Worm (Caenorhabditis elegans) whole organism, L4 larva: Measurements from ENCODE around the gene C03H5.7.

Experiments used
- R02D3.7 ChIP-seq: fragments of 150-350 bp; sonication (generic microtip); optimal IDR thresholded peaks from 3 replicates; lab custom pipeline; 2014; ENCODE audit warnings: missing biosample characterization, missing genetic modification characterization
- ZK337.2 ChIP-seq: fragments of 200-800 bp; sonication (Bioruptor generic); IDR thresholded peaks from 2 replicates; pipeline ENCODE4 v1.3.6; 2022; ENCODE audit warnings: missing genetic modification reagents, missing genetic modification characterization, missing compliant biosample characterization
- ZK546.5 ChIP-seq, 2 experiments: sonication (generic microtip); optimal IDR thresholded peaks; 2 replicates each; lab custom pipeline; 2017; ENCODE audit warnings: missing biosample characterization in 2 of 2, missing genetic modification characterization in 2 of 2
- aly-2 ChIP-seq: sonication (generic microtip); optimal IDR thresholded peaks from 2 replicates; lab custom pipeline; 2018; ENCODE audit warnings: missing biosample characterization, missing genetic modification characterization
- daf-8 ChIP-seq: fragments of 200-800 bp; sonication (Bioruptor generic); IDR thresholded peaks from 2 replicates; pipeline ENCODE4 v1.3.6; 2022; ENCODE audit warnings: missing genetic modification characterization, missing compliant biosample characterization
- fos-1 ChIP-seq: fragments of 150-350 bp; optimal IDR thresholded peaks from 2 replicates; lab custom pipeline; 2014; ENCODE audit warnings: missing biosample characterization, missing genetic modification characterization
- lsy-2 ChIP-seq, 2 experiments: fragments of 150-350 bp in 1 of 2; sonication (generic microtip) in 1 of 2; optimal IDR thresholded peaks; 2 replicates each; lab custom pipeline; 2014 to 2017; ENCODE audit warnings: missing biosample characterization in 2 of 2, missing genetic modification characterization in 2 of 2
- nhr-77 ChIP-seq: fragments of 150-350 bp; optimal IDR thresholded peaks from 2 replicates; lab custom pipeline; 2014; ENCODE audit warnings: missing biosample characterization, missing genetic modification characterization
- sdz-12 ChIP-seq: fragments of 200-800 bp; sonication (Bioruptor generic); optimal IDR thresholded peaks from 2 replicates; lab custom pipeline; 2018; ENCODE audit warnings: mild to moderate bottlenecking, missing genetic modification characterization, missing compliant biosample characterization
- snpc-4 ChIP-seq: fragments of 150-350 bp; optimal IDR thresholded peaks from 2 replicates; lab custom pipeline; 2014; ENCODE audit warnings: missing biosample characterization, missing genetic modification characterization
- spr-3 ChIP-seq: fragments of 200-800 bp; sonication (Bioruptor generic); optimal IDR thresholded peaks from 2 replicates; lab custom pipeline; 2018; ENCODE audit warnings: mild to moderate bottlenecking, missing genetic modification characterization, missing compliant biosample characterization
- unc-62 ChIP-seq, 3 experiments: fragments of 150-350 bp in 1 of 3; sonication (generic microtip); optimal IDR thresholded peaks in 2 of 3; peaks in 1 of 3; 1 replicate in 1 of 3; 2 replicates in 2 of 3; lab custom pipeline; 2014 to 2017; ENCODE audit warnings: missing biosample characterization in 3 of 3, missing genetic modification characterization in 3 of 3, missing genetic modification reagents in 3 of 3, missing genotype in 1 of 3
- zag-1 ChIP-seq: fragments of 150-350 bp; optimal IDR thresholded peaks from 2 replicates; lab custom pipeline; 2014; ENCODE audit warnings: missing biosample characterization, missing genetic modification characterization
- zip-2 ChIP-seq: fragments of 150-350 bp; optimal IDR thresholded peaks from 2 replicates; lab custom pipeline; 2014; ENCODE audit warnings: missing biosample characterization, missing genetic modification characterization

DNA sequence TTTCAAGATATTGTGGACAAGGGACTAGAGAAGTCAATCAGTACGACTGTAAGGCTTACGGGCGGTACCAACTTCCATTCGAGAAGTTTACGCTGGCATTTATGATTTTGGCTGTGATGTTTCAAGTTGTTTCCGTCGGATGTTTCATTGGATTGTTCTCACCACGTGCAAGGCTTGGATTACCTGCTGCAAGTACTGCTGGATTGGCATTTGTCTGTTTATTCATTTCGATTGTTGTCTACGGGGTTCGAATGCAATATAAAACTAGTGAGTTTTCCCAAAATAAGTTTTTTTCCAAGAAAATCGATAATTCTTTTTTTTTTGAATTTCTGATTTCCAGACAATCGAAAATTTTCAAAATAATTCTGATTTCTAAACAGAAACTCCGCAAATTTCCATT, 39.3 kb upstream of the C03H5.7 start:
- TF ChIP-seq zag-1 (tag; lab: Kevin White, UChicago): no peak
- TF ChIP-seq lsy-2 (tag; optimal IDR thresholded peaks at IDR 0.05; lab: Kevin White, UChicago): no peak
- TF ChIP-seq unc-62 (GFP tag; optimal IDR thresholded peaks at IDR 0.05 in 1 of 2; lab: Kevin White, UChicago): no peak
- no peak for TF ChIP-seq unc-62 (tag; optimal IDR thresholded peaks at IDR 0.05; lab: Kevin White, UChicago)
- TF ChIP-seq spr-3 (GFP tag; lab: Kevin White, UChicago): no peak
- no peak for TF ChIP-seq fos-1 (tag; lab: Kevin White, UChicago)
- TF ChIP-seq aly-2 (tag; lab: Kevin White, UChicago): no peak
- TF ChIP-seq nhr-77 (tag; lab: Kevin White, UChicago): no peak
- TF ChIP-seq sdz-12 (GFP tag; lab: Kevin White, UChicago): no peak
- TF ChIP-seq R02D3.7 (tag; lab: Kevin White, UChicago): no peak
- TF ChIP-seq snpc-4 (tag; lab: Kevin White, UChicago): no peak
- no peak for TF ChIP-seq ZK337.2 (GFP tag; lab: Robert Waterston, UW)
- no peak for TF ChIP-seq ZK546.5 (tag; optimal IDR thresholded peaks at IDR 0.05; lab: Kevin White, UChicago)
- TF ChIP-seq daf-8 (GFP tag; lab: Robert Waterston, UW): no peak
- no peak for TF ChIP-seq zip-2 (tag; lab: Kevin White, UChicago)
